Fruit fly (Drosophila melanogaster) whole organism, embryonic: ENCODE results near the gene CG13097.

Experiments
- Adf1 ChIP-seq: fragments of 200-800 bp; sonication (Bioruptor generic); IDR thresholded peaks from 2 replicates; pipeline ENCODE4 v1.3.6; 2022; ENCODE audit warnings: missing biosample characterization, missing genetic modification characterization
- Bgb ChIP-seq: fragments of 200-800 bp; sonication (Bioruptor generic); IDR thresholded peaks from 2 replicates; pipeline ENCODE4 v1.3.6; 2022; ENCODE audit warnings: missing biosample characterization, missing genetic modification characterization; ENCODE audit not compliant: partially characterized antibody
- CG10209 ChIP-seq: fragments of 200-800 bp; sonication (Bioruptor generic); optimal IDR thresholded peaks from 3 replicates; lab custom pipeline; 2017; ENCODE audit warnings: missing biosample characterization, mild to moderate bottlenecking, missing genetic modification characterization, missing genetic modification reagents
- CG11247 ChIP-seq: fragments of 200-800 bp; sonication (Bioruptor generic); IDR thresholded peaks from 2 replicates; pipeline ENCODE4 v1.3.6; 2022; ENCODE audit warnings: missing biosample characterization, missing genetic modification characterization
- CG11456 ChIP-seq: fragments of 200-800 bp; sonication (Bioruptor generic); IDR thresholded peaks from 3 replicates; pipeline ENCODE4 v1.3.6; 2022; ENCODE audit warnings: missing biosample characterization, missing genetic modification characterization
- CG11560 ChIP-seq: fragments of 200-800 bp; sonication (Bioruptor generic); IDR thresholded peaks from 3 replicates; pipeline ENCODE4 v1.3.6; 2022; ENCODE audit warnings: missing biosample characterization, missing genetic modification characterization
- CG14965 ChIP-seq: fragments of 200-800 bp; sonication (Bioruptor generic); optimal IDR thresholded peaks from 2 replicates; lab custom pipeline; 2016; ENCODE audit warnings: missing biosample characterization, missing genetic modification characterization, borderline replicate concordance
- CG15479 ChIP-seq: fragments of 200-800 bp; sonication (Bioruptor generic); optimal IDR thresholded peaks from 3 replicates; lab custom pipeline; 2019; ENCODE audit warnings: missing biosample characterization, mild to moderate bottlenecking, missing genetic modification characterization, moderate library complexity
- CG1603 ChIP-seq: fragments of 200-800 bp; sonication (Bioruptor generic); optimal IDR thresholded peaks from 2 replicates; lab custom pipeline; 2019; ENCODE audit warnings: missing biosample characterization, mild to moderate bottlenecking, missing genetic modification characterization, moderate library complexity
- CG18476 ChIP-seq: fragments of 200-800 bp; sonication (Bioruptor generic); optimal IDR thresholded peaks from 2 replicates; lab custom pipeline; 2016; ENCODE audit warnings: missing biosample characterization, mild to moderate bottlenecking, missing genetic modification characterization
- CG32772 ChIP-seq: fragments of 200-800 bp; sonication (Bioruptor generic); IDR thresholded peaks from 2 replicates; pipeline ENCODE4 v1.3.6; 2022; ENCODE audit warnings: missing biosample characterization, missing genetic modification characterization
- Ets97D ChIP-seq: fragments of 200-800 bp; sonication (Bioruptor generic); optimal IDR thresholded peaks from 3 replicates; lab custom pipeline; 2016; ENCODE audit warnings: missing biosample characterization, missing genetic modification characterization
- GATAe ChIP-seq: fragments of 200-800 bp; sonication (Bioruptor generic); conservative IDR thresholded peaks from 2 replicates; pipeline ENCODE4 v1.3.6; 2022; ENCODE audit warnings: missing biosample characterization, missing genetic modification characterization
- HmgD ChIP-seq: fragments of 200-800 bp; sonication (Bioruptor generic); optimal IDR thresholded peaks from 3 replicates; lab custom pipeline; 2016; ENCODE audit warnings: missing biosample characterization, missing genetic modification characterization
- Hr3 ChIP-seq: fragments of 200-800 bp; sonication (Bioruptor generic); optimal IDR thresholded peaks from 3 replicates; lab custom pipeline; 2016; ENCODE audit warnings: missing biosample characterization, missing genetic modification characterization
- Hr39 ChIP-seq: fragments of >200 bp; optimal IDR thresholded peaks from 2 replicates; lab custom pipeline; 2017
- Kr ChIP-seq: fragments of 200-800 bp; sonication (Bioruptor generic); optimal IDR thresholded peaks from 2 replicates; lab custom pipeline; 2017; ENCODE audit warnings: missing biosample characterization, mild to moderate bottlenecking, missing genetic modification characterization
- Mad ChIP-seq: fragments of 200-800 bp; sonication (Bioruptor generic); optimal IDR thresholded peaks from 2 replicates; lab custom pipeline; 2016; ENCODE audit warnings: missing biosample characterization, missing genetic modification characterization
- Med ChIP-seq: fragments of 200-800 bp; sonication (Bioruptor generic); peaks from one replicate; lab custom pipeline; 2016; ENCODE audit warnings: missing biosample characterization, missing genetic modification characterization, mild to moderate bottlenecking, inconsistent platforms, moderate library complexity
- Sox102F ChIP-seq: fragments of 200-800 bp; sonication (Bioruptor generic); optimal IDR thresholded peaks from 2 replicates; lab custom pipeline; 2018; ENCODE audit warnings: missing biosample characterization, mild to moderate bottlenecking, missing genetic modification characterization, moderate library complexity
- Taf1 ChIP-seq: fragments of 200-800 bp; sonication (Bioruptor generic); IDR thresholded peaks from 2 replicates; pipeline ENCODE4 v1.3.6; 2022; ENCODE audit warnings: missing biosample characterization, missing genetic modification characterization
- Trl ChIP-seq, 3 experiments: fragments of >200 bp in 2 of 3; fragments of 200-800 bp in 1 of 3; sonication (Bioruptor generic) in 1 of 3; optimal IDR thresholded peaks; 2 replicates in 1 of 3; 3 replicates in 2 of 3; lab custom pipeline; 2016 to 2017; ENCODE audit warnings: missing biosample characterization in 1 of 3, missing genetic modification characterization in 1 of 3
- Xbp1 ChIP-seq: fragments of 200-800 bp; sonication (Bioruptor generic); optimal IDR thresholded peaks from 3 replicates; lab custom pipeline; 2016; ENCODE audit warnings: missing biosample characterization, mild to moderate bottlenecking, missing genetic modification characterization
- Xrp1 ChIP-seq: fragments of 200-800 bp; sonication (Bioruptor generic); IDR thresholded peaks from 2 replicates; pipeline ENCODE4 v1.3.6; 2022; ENCODE audit warnings: missing biosample characterization, missing genetic modification characterization
- YL-1 ChIP-seq: fragments of 200-800 bp; sonication (Bioruptor generic); optimal IDR thresholded peaks from 3 replicates; lab custom pipeline; 2017; ENCODE audit warnings: missing biosample characterization, mild to moderate bottlenecking, missing genetic modification characterization
- abd-A ChIP-seq: fragments of 200-800 bp; sonication (Bioruptor generic); optimal IDR thresholded peaks from 3 replicates; lab custom pipeline; 2019; ENCODE audit warnings: missing biosample characterization, mild to moderate bottlenecking, missing genetic modification characterization, moderate library complexity
- ash1 ChIP-seq: fragments of 200-800 bp; sonication (Bioruptor generic); optimal IDR thresholded peaks from 2 replicates; lab custom pipeline; 2018; ENCODE audit warnings: missing biosample characterization, mild to moderate bottlenecking, missing genetic modification characterization
- btn ChIP-seq: fragments of 200-800 bp; sonication (Bioruptor generic); optimal IDR thresholded peaks from 2 replicates; lab custom pipeline; 2016; ENCODE audit warnings: missing biosample characterization, missing genetic modification characterization
- dati ChIP-seq: fragments of 200-800 bp; sonication (Bioruptor generic); IDR thresholded peaks from 2 replicates; pipeline ENCODE4 v1.3.6; 2022; ENCODE audit warnings: missing biosample characterization, missing genetic modification characterization
- dm ChIP-seq: fragments of 200-800 bp; sonication (Bioruptor generic); optimal IDR thresholded peaks from 3 replicates; lab custom pipeline; 2016; ENCODE audit warnings: missing biosample characterization, missing genetic modification characterization
- ems ChIP-seq: fragments of 200-800 bp; sonication (Bioruptor generic); optimal IDR thresholded peaks from 3 replicates; lab custom pipeline; 2016; ENCODE audit warnings: missing biosample characterization, missing genetic modification characterization
- eve ChIP-seq, 2 experiments: fragments of >200 bp; optimal IDR thresholded peaks; 2 replicates each; lab custom pipeline; 2017; ENCODE audit warnings: missing biosample characterization in 2 of 2, missing genetic modification characterization in 2 of 2
- fu2 ChIP-seq: fragments of 200-800 bp; sonication (Bioruptor generic); optimal IDR thresholded peaks from 2 replicates; lab custom pipeline; 2016; ENCODE audit warnings: missing biosample characterization, missing genetic modification characterization
- gcm ChIP-seq: fragments of 200-800 bp; sonication (Bioruptor generic); optimal IDR thresholded peaks from 2 replicates; lab custom pipeline; 2019; ENCODE audit warnings: missing biosample characterization, mild to moderate bottlenecking, missing genetic modification characterization, moderate library complexity
- gsb-n ChIP-seq: fragments of 200-800 bp; sonication (Bioruptor generic); optimal IDR thresholded peaks from 3 replicates; lab custom pipeline; 2018; ENCODE audit warnings: missing biosample characterization, mild to moderate bottlenecking, missing genetic modification characterization
- ken ChIP-seq: fragments of 200-800 bp; sonication (Bioruptor generic); IDR thresholded peaks from 3 replicates; pipeline ENCODE4 v1.3.6; 2022; ENCODE audit warnings: missing biosample characterization, missing genetic modification characterization
- lbe ChIP-seq: fragments of 200-800 bp; sonication (Bioruptor generic); optimal IDR thresholded peaks from 2 replicates; lab custom pipeline; 2016; ENCODE audit warnings: missing biosample characterization, mild to moderate bottlenecking, missing genetic modification characterization
- lilli ChIP-seq: fragments of 200-800 bp; sonication (Bioruptor generic); optimal IDR thresholded peaks from 3 replicates; lab custom pipeline; 2016; ENCODE audit warnings: missing biosample characterization, missing genetic modification characterization
- luna ChIP-seq: fragments of 200-800 bp; sonication (Bioruptor generic); optimal IDR thresholded peaks from 2 replicates; lab custom pipeline; 2016; ENCODE audit warnings: missing biosample characterization, missing genetic modification characterization
- mirr ChIP-seq: fragments of 200-800 bp; sonication (Bioruptor generic); optimal IDR thresholded peaks from 3 replicates; lab custom pipeline; 2018; ENCODE audit warnings: missing biosample characterization, mild to moderate bottlenecking, missing genetic modification characterization
- otp ChIP-seq: fragments of 200-800 bp; sonication (Bioruptor generic); IDR thresholded peaks from 3 replicates; pipeline ENCODE4, ENCODE4 v1.3.6; 2022; ENCODE audit warnings: missing biosample characterization, missing genetic modification characterization
- pb ChIP-seq: fragments of 200-800 bp; sonication (Bioruptor generic); optimal IDR thresholded peaks from 3 replicates; lab custom pipeline; 2016; ENCODE audit warnings: missing biosample characterization, missing genetic modification characterization
- prd ChIP-seq, 3 experiments: fragments of >200 bp in 2 of 3; fragments of 200-800 bp in 1 of 3; sonication (Bioruptor generic) in 1 of 3; optimal IDR thresholded peaks in 2 of 3; IDR thresholded peaks in 1 of 3; 2 replicates in 2 of 3; 3 replicates in 1 of 3; pipeline versions ENCODE4 v1.3.6 to Lab custom; 2017 to 2022; ENCODE audit warnings: missing biosample characterization in 1 of 3, missing genetic modification characterization in 1 of 3
- schlank ChIP-seq: fragments of 200-800 bp; sonication (Bioruptor generic); optimal IDR thresholded peaks from 2 replicates; lab custom pipeline; 2018; ENCODE audit warnings: missing biosample characterization, mild to moderate bottlenecking, missing genetic modification characterization
- sd ChIP-seq: fragments of 200-800 bp; sonication (Bioruptor generic); optimal IDR thresholded peaks from 3 replicates; lab custom pipeline; 2018; ENCODE audit warnings: missing biosample characterization, mild to moderate bottlenecking, missing genetic modification characterization, moderate library complexity
- slbo ChIP-seq: fragments of 200-800 bp; sonication (Bioruptor generic); IDR thresholded peaks from 2 replicates; pipeline ENCODE4 v1.3.6; 2022; ENCODE audit warnings: missing biosample characterization, missing genetic modification characterization
- sob ChIP-seq: fragments of 200-800 bp; sonication (Bioruptor generic); IDR thresholded peaks from 2 replicates; pipeline ENCODE4 v1.3.6; 2022; ENCODE audit warnings: missing biosample characterization, missing genetic modification characterization
- toy ChIP-seq: fragments of 200-800 bp; sonication (Bioruptor generic); IDR thresholded peaks from 2 replicates; pipeline ENCODE4 v1.3.6; 2022; ENCODE audit warnings: missing biosample characterization, missing genetic modification characterization
- vnd ChIP-seq: fragments of 200-800 bp; sonication (Bioruptor generic); IDR thresholded peaks from 3 replicates; pipeline ENCODE4 v1.3.6; 2022; ENCODE audit warnings: missing biosample characterization, missing genetic modification characterization; ENCODE audit not compliant: partially characterized antibody

Gene CG13097

DNA sequence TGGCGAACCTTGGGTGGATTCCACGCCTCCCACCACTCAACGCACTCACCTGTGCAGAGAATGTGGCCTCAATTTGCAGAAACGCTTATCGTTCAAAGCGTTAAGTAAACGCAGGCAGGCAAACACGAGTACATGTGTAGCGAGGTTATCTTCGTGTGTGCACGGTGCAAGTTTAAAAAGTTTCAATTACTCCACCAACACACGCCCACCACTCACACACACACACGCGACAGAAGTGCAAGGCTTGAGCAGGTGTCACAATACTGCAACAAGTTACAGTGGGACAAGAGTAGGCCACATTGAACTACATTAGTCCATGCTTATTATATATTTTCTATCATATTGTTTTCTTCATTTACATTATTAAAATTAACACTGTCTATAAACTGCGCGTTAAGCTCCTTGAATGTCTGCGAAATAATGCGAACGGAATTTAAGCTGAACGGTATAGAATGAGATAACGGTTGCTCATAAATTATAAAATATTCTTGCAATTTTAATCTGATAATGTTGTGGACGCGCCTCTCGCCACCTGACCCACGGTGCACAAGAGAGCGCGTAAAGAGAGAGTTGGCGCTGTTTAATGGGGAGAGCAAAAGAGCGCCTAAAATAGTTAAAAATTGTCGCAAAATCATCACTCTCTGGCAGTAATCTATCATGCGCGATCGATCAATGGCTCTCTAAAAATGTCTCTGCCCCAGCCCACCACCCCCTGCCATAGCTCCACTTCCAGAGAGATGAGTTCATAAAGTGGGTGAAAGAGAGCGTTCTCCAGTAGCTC is 20.0 kb upstream of the CG13097 start:
- peak; percentile 85 for TF ChIP-seq slbo (GFP tag; lab: Robert Waterston, UW)
- TF ChIP-seq prd (optimal IDR thresholded peaks at IDR 0.05; lab: Kevin White, UChicago): no peak
- peak; percentile 95 for TF ChIP-seq prd (GFP tag; IDR thresholded peaks at IDR 0.05; lab: Robert Waterston, UW)
- TF ChIP-seq CG15479 (GFP tag; lab: Kevin White, UChicago): no peak
- peak; percentile 7 for TF ChIP-seq fu2
- TF ChIP-seq CG18476 (GFP tag; lab: Kevin White, UChicago): peak; percentile 94
- TF ChIP-seq ash1: no peak
- peak; percentile 64 for TF ChIP-seq schlank
- peak; percentile 93 for TF ChIP-seq ken (GFP tag; lab: Robert Waterston, UW)
- peak; percentile 30 for TF ChIP-seq btn (GFP tag; lab: Kevin White, UChicago)
- TF ChIP-seq YL-1 (GFP tag; lab: Kevin White, UChicago): peak; percentile 80
- peak; percentile 79 for TF ChIP-seq CG11247 (GFP tag; lab: Robert Waterston, UW)
- TF ChIP-seq HmgD (GFP tag; lab: Kevin White, UChicago): no peak
- TF ChIP-seq CG10209 (GFP tag; lab: Kevin White, UChicago): peak; percentile 92
- peak; percentile 97 for TF ChIP-seq Med
- TF ChIP-seq Ets97D: peak; percentile 55
- TF ChIP-seq CG14965 (GFP tag; lab: Kevin White, UChicago): no peak
- peak; percentile 84 for TF ChIP-seq CG11560 (tag; lab: Robert Waterston, UW)
- TF ChIP-seq Mad (GFP tag; lab: Kevin White, UChicago): peak; percentile 93
- peak; percentile 90 for TF ChIP-seq ems (GFP tag; lab: Kevin White, UChicago)
- TF ChIP-seq dm (GFP tag; lab: Kevin White, UChicago): peak; percentile 75
- TF ChIP-seq Hr39 (lab: Kevin White, UChicago): no peak
- TF ChIP-seq CG11456 (GFP tag; lab: Robert Waterston, UW): peak; percentile 84
- peak; percentile 95 for TF ChIP-seq lbe (GFP tag; lab: Kevin White, UChicago)
- TF ChIP-seq Adf1 (GFP tag; lab: Robert Waterston, UW): no peak; the same call in 1 of the 2 replicates
- TF ChIP-seq vnd (GFP tag; lab: Robert Waterston, UW): peak; percentile 54; the same call in 2 of the 3 replicates
- TF ChIP-seq pb (GFP tag; lab: Kevin White, UChicago): peak; percentile 67
- peak in 1 of 2 experiments; percentile 99 for TF ChIP-seq eve (GFP tag; optimal IDR thresholded peaks at IDR 0.05; lab: Kevin White, UChicago)
- TF ChIP-seq gcm (GFP tag; lab: Kevin White, UChicago): peak; percentile 97
- TF ChIP-seq gsb-n (tag; lab: Kevin White, UChicago): peak; percentile 96
- TF ChIP-seq sob (GFP tag; lab: Robert Waterston, UW): peak; percentile 81
- peak; percentile 99 for TF ChIP-seq Sox102F (GFP tag; lab: Kevin White, UChicago)
- TF ChIP-seq GATAe (GFP tag; lab: Robert Waterston, UW): 0 out of 2 replicates have a peak, but pooled peaks have one; percentile 8
- peak; percentile 86 for TF ChIP-seq abd-A (tag; lab: Kevin White, UChicago)
- peak; percentile 94 for TF ChIP-seq CG32772
- TF ChIP-seq lilli: peak; percentile 89
- TF ChIP-seq Xbp1 (GFP tag; lab: Kevin White, UChicago): peak; percentile 95
- TF ChIP-seq toy (GFP tag; lab: Robert Waterston, UW): 0 out of 2 replicates have a peak, but pooled peaks have one; percentile 33
- peak; percentile 67; the same call in 1 of the 2 replicates for TF ChIP-seq Taf1
- peak; percentile 56 for TF ChIP-seq mirr (GFP tag; lab: Kevin White, UChicago)
- peak; percentile 91 for TF ChIP-seq dati (GFP tag; lab: Robert Waterston, UW)
- TF ChIP-seq Bgb (GFP tag; lab: Robert Waterston, UW): peak; percentile 54
- TF ChIP-seq Kr (GFP tag; lab: Kevin White, UChicago): no peak
- peak; percentile 94 for TF ChIP-seq CG1603 (tag; lab: Kevin White, UChicago)
- peak; percentile 88 for TF ChIP-seq Hr3 (GFP tag; lab: Kevin White, UChicago)
- peak; percentile 92 for TF ChIP-seq otp (GFP tag; lab: Robert Waterston, UW)
- TF ChIP-seq luna (GFP tag; lab: Kevin White, UChicago): no peak
- TF ChIP-seq Xrp1 (GFP tag; lab: Robert Waterston, UW): peak; percentile 96
- peak; percentile 92 to 96 for TF ChIP-seq Trl (optimal IDR thresholded peaks at IDR 0.05; lab: Kevin White, UChicago)
- peak; percentile 82 for TF ChIP-seq Trl (GFP tag; optimal IDR thresholded peaks at IDR 0.05; lab: Kevin White, UChicago)
- TF ChIP-seq sd (tag; lab: Kevin White, UChicago): peak; percentile 84
